Fruit fly (Drosophila melanogaster): Measurements from ENCODE around the gene Drs.

DNA sequence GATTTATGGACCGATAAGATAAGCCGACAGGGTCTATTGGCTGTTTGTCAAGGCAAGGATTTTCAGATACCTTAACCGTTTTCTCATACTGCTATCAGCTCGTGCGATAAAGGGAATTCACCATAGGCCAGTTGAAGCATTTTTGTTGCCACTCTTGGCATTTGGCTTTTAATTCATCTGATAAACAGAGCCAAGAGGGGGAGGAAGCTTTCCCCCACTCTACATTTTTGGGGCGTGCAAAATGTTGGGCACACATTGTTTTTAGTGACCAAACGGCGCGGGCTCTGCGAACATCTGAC is 19.6 kb upstream of the Drs start:
- no peak for TF ChIP-seq CG7101 (tag; optimal IDR thresholded peaks at IDR 0.05)
- no peak for TF ChIP-seq bab1 (GFP tag; optimal IDR thresholded peaks at IDR 0.05)
- no peak for TF ChIP-seq ovo (GFP tag; optimal IDR thresholded peaks at IDR 0.05)
- no peak for TF ChIP-seq tj (GFP tag; optimal IDR thresholded peaks at IDR 0.05)
- TF ChIP-seq CG14711 (tag; optimal IDR thresholded peaks at IDR 0.05): no peak
- TF ChIP-seq kay (GFP tag; ENCODE audit: borderline replicate concordance): no peak
- TF ChIP-seq CG33017 (tag; optimal IDR thresholded peaks at IDR 0.05): no peak
- TF ChIP-seq Mnt (GFP tag; optimal IDR thresholded peaks at IDR 0.05): no peak
- no peak for TF ChIP-seq CG11617 (GFP tag; optimal IDR thresholded peaks at IDR 0.05)
- no peak for TF ChIP-seq Hr96 (GFP tag; optimal IDR thresholded peaks at IDR 0.05)
- TF ChIP-seq CG12768 (GFP tag; optimal IDR thresholded peaks at IDR 0.05): no peak
- no peak for TF ChIP-seq CG1620 (GFP tag; optimal IDR thresholded peaks at IDR 0.05)
- no peak for TF ChIP-seq Clk (GFP tag; optimal IDR thresholded peaks at IDR 0.05)
- no peak for TF ChIP-seq CG5204 (GFP tag; optimal IDR thresholded peaks at IDR 0.05)
